Worm (Caenorhabditis elegans) whole organism, mixed stage, embryonic: ENCODE results near the gene srd-28.
"Not testable (repeated sequence)": the region's sequence is repeated elsewhere in the genome, so short reads cannot be mapped to it uniquely, and the experiment has no call there.

Source experiments
- M03D4.4 ChIP-seq: sonication (generic microtip); optimal IDR thresholded peaks from 2 replicates; lab custom pipeline; 2017; ENCODE audit warnings: mild to moderate bottlenecking, missing genetic modification characterization, missing compliant biosample characterization
- bed-3 ChIP-seq: fragments of 200-800 bp; sonication (Bioruptor generic); optimal IDR thresholded peaks from 3 replicates; lab custom pipeline; 2018; ENCODE audit warnings: mild to moderate bottlenecking, missing genetic modification characterization, moderate library complexity, missing compliant biosample characterization
- blmp-1 ChIP-seq: fragments of 150-350 bp; optimal IDR thresholded peaks from 2 replicates; lab custom pipeline; 2014; ENCODE audit warnings: missing biosample characterization, missing genetic modification characterization
- ceh-39 ChIP-seq: fragments of 150-350 bp; optimal IDR thresholded peaks from 2 replicates; lab custom pipeline; 2014; ENCODE audit warnings: missing biosample characterization, missing genetic modification characterization
- ceh-43 ChIP-seq: fragments of 200-800 bp; sonication (Bioruptor generic); optimal IDR thresholded peaks from 2 replicates; lab custom pipeline; 2018; ENCODE audit warnings: mild to moderate bottlenecking, missing genetic modification characterization, moderate library complexity, missing compliant biosample characterization
- ceh-83 ChIP-seq: fragments of 200-800 bp; sonication (Bioruptor generic); optimal IDR thresholded peaks from 2 replicates; lab custom pipeline; 2018; ENCODE audit warnings: mild to moderate bottlenecking, missing genetic modification characterization, missing compliant biosample characterization
- ces-1 ChIP-seq: fragments of 150-350 bp; optimal IDR thresholded peaks from 2 replicates; lab custom pipeline; 2014; ENCODE audit warnings: missing biosample characterization, missing genetic modification reagents, missing genetic modification characterization
- cnd-1 ChIP-seq: fragments of 200-800 bp; sonication (Bioruptor generic); optimal IDR thresholded peaks from 2 replicates; lab custom pipeline; 2018; ENCODE audit warnings: mild to moderate bottlenecking, missing genetic modification characterization, missing compliant biosample characterization
- drap-1 ChIP-seq: fragments of 200-800 bp; sonication (Bioruptor generic); optimal IDR thresholded peaks from 3 replicates; lab custom pipeline; 2018; ENCODE audit warnings: mild to moderate bottlenecking, missing genetic modification characterization, missing compliant biosample characterization
- elt-1 ChIP-seq: sonication (generic microtip); optimal IDR thresholded peaks from 2 replicates; lab custom pipeline; 2017; ENCODE audit warnings: missing genetic modification characterization, mild to moderate bottlenecking, missing compliant biosample characterization, antibody characterized with exemption, moderate library complexity, borderline replicate concordance; ENCODE audit not compliant: insufficient read depth
- elt-3 ChIP-seq: fragments of 150-350 bp; optimal IDR thresholded peaks from 2 replicates; lab custom pipeline; 2014; ENCODE audit warnings: missing biosample characterization, missing genetic modification characterization
- flh-1 ChIP-seq: fragments of 200-800 bp; sonication (Bioruptor generic); optimal IDR thresholded peaks from 2 replicates; lab custom pipeline; 2018; ENCODE audit warnings: mild to moderate bottlenecking, missing genetic modification characterization, moderate library complexity, missing compliant biosample characterization
- hlh-1 ChIP-seq: fragments of 150-350 bp; optimal IDR thresholded peaks from 2 replicates; lab custom pipeline; 2014; ENCODE audit warnings: missing biosample characterization, missing genetic modification reagents, missing genetic modification characterization
- lin-13 ChIP-seq: fragments of 150-350 bp; optimal IDR thresholded peaks from 2 replicates; lab custom pipeline; 2014; ENCODE audit warnings: missing biosample characterization, missing genetic modification characterization
- mep-1 ChIP-seq: fragments of 150-350 bp; optimal IDR thresholded peaks from 2 replicates; lab custom pipeline; 2017; ENCODE audit warnings: missing biosample characterization, missing genetic modification reagents, missing genetic modification characterization, inconsistent platforms
- nhr-12 ChIP-seq: fragments of 150-350 bp; optimal IDR thresholded peaks from 2 replicates; lab custom pipeline; 2014; ENCODE audit warnings: missing biosample characterization, missing genetic modification characterization
- nhr-237 ChIP-seq: fragments of 150-350 bp; optimal IDR thresholded peaks from 2 replicates; lab custom pipeline; 2014; ENCODE audit warnings: missing biosample characterization, missing genetic modification characterization
- nhr-28 ChIP-seq: fragments of 150-350 bp; optimal IDR thresholded peaks from 2 replicates; lab custom pipeline; 2014; ENCODE audit warnings: missing biosample characterization, missing genetic modification characterization
- nhr-76 ChIP-seq: sonication (generic microtip); optimal IDR thresholded peaks from 2 replicates; lab custom pipeline; 2017; ENCODE audit warnings: missing biosample characterization, missing genetic modification characterization
- pha-4 ChIP-seq: fragments of 150-350 bp; optimal IDR thresholded peaks from 2 replicates; lab custom pipeline; 2018; ENCODE audit warnings: missing biosample characterization, missing genetic modification reagents, missing genetic modification characterization
- sem-2 ChIP-seq: fragments of 200-800 bp; sonication (Bioruptor generic); optimal IDR thresholded peaks from 2 replicates; lab custom pipeline; 2018; ENCODE audit warnings: mild to moderate bottlenecking, missing genetic modification characterization, missing compliant biosample characterization
- snpc-4 ChIP-seq: fragments of 150-350 bp; optimal IDR thresholded peaks from 2 replicates; lab custom pipeline; 2014; ENCODE audit warnings: missing biosample characterization, missing genetic modification characterization
- sptf-1 ChIP-seq: sonication (generic microtip); optimal IDR thresholded peaks from 2 replicates; lab custom pipeline; 2017; ENCODE audit warnings: mild to moderate bottlenecking, missing genetic modification characterization, moderate library complexity, missing compliant biosample characterization
- unc-120 ChIP-seq: sonication (generic microtip); optimal IDR thresholded peaks from 2 replicates; lab custom pipeline; 2017; ENCODE audit warnings: missing genetic modification characterization, missing compliant biosample characterization; ENCODE audit not compliant: poor library complexity, severe bottlenecking
- unc-39 ChIP-seq: fragments of 150-350 bp; optimal IDR thresholded peaks from 2 replicates; lab custom pipeline; 2014; ENCODE audit warnings: missing biosample characterization, missing genetic modification characterization
- unc-62 ChIP-seq: fragments of 150-350 bp; optimal IDR thresholded peaks from 2 replicates; lab custom pipeline; 2014; ENCODE audit warnings: missing biosample characterization, missing genetic modification reagents, missing genetic modification characterization

Gene srd-28

DNA sequence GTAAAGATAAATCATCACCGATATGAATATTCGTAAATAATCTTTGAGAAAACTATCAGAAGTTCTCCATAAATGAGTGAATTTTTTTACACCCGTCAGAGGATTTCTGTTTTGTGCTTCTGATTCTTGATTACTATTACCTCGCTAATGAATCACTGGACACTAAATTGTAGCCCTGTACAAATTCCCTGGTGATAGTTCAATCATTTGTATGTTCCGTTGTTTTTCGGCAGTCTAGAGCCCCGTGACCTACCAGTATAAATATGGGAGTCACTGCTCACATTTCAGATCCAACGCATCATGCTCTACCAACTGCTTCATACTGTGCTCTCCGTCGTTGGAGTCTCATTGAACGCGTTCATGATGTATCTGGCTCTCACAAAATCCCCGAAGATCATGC, at the start of gene srd-28:
srd-28 (plus strand) TSS at position 301 of the 400 bp plus-strand sequence.
- not testable (repeated sequence) for TF ChIP-seq sem-2 (GFP tag; lab: Kevin White, UChicago); ceh-83; ceh-39 (tag; lab: Kevin White, UChicago)
- TF ChIP-seq, all 35 proteins: peak for 0; not testable (repeated sequence) for 35

DNA sequence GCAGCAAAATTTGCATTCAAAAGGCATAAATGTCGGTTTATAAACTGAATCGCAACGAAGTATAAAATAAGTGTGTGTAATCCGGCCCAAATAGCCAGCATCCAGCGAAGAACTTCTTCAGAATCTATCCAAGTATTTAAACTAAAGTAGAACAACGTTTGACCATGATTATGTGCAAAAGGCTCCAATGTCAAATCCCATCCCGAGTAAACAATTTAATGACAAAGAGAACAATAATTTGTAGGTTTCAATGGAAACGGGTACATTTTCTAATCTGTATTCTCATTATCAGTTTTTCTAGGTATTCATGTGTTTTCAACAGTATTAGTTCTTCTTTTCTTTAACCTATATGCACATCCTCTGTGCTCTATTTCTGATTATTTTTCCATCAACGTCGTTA, 42.7 kb upstream of the srd-28 start, which contains the start of gene C41G6.12:
C41G6.12 (minus strand) TSS at position 101 of the 400 bp plus-strand sequence.
- TF ChIP-seq sptf-1, blmp-1, M03D4.4 (tag; lab: Kevin White, UChicago): not testable (repeated sequence)
- TF ChIP-seq, all 35 proteins: peak for 0; not testable (repeated sequence) for 35

DNA sequence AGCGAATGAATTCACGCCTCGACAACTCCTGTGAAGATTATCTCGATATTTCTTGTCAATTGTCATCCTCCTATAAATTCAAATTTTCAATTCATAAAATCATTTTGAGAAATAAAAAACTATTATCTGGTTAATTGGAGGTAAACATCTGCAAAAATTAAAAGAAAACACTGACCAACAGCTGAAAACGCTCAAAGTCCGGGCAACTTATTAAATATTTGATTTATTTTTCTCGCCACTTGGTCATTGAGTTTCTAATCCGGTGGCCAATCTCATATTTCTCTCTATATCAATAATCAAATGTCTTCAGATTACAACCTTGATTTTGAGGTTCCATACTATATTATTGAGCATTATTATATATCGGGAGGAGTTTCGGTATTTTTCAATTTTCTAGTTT, 38.5 kb upstream of the srd-28 start, which contains the start of gene sri-24:
sri-24 (plus strand) TSS at position 301 of the 400 bp plus-strand sequence.
- TF ChIP-seq unc-62 (GFP tag; lab: Kevin White, UChicago); blmp-1 (tag; lab: Kevin White, UChicago); unc-39 (tag; lab: Kevin White, UChicago): not testable (repeated sequence)

DNA sequence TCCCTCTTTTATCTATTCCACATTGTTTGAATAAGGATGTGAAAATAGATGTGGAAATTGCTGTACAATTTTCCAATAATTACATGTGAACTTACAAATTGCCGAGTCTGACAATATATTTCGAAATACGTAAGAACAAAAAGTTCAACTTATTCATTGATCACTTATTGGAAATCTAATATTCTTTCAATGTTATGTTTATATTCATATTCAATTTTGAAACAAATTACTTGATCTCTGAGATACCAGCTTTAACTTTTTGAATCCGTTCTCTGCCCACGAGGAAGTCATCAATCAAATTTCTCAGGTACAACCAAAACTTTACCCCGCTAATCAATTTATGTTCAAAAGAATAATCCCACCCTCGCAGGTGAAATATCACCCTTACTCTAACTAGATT, 35.2 kb upstream of the srd-28 start, which contains the start of gene sri-26:
sri-26 (plus strand) TSS at position 301 of the 400 bp plus-strand sequence.
- TF ChIP-seq mep-1 (tag; lab: Kevin White, UChicago); pha-4 (tag; lab: Kevin White, UChicago); sem-2 (GFP tag; lab: Kevin White, UChicago): not testable (repeated sequence)
- TF ChIP-seq, all 35 proteins: peak for 0; not testable (repeated sequence) for 35

DNA sequence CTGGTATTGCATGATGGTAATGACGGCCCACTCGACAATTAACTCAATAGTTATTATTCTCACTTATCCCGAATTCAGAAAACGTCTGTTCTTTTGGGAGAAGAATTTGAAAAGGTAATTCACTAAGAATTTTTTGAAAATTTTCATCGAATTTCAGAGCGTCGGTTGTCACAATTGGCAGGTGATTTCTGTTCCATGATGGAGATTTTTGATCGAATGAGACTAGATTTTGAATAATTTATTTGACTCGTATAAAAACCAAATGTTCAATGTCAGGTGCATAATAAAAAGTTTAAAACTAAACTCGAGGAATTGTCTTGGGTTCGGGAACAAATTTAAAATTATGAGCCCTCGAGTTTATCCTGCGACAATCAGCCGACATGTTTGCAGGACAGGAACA, 33.7 kb upstream of the srd-28 start, which contains the start of gene sri-25:
sri-25 (plus strand) TSS at position 301 of the 400 bp plus-strand sequence.
- no peak for TF ChIP-seq ces-1 (GFP tag; lab: Kevin White, UChicago)
- TF ChIP-seq, all 35 proteins: peak for 0

DNA sequence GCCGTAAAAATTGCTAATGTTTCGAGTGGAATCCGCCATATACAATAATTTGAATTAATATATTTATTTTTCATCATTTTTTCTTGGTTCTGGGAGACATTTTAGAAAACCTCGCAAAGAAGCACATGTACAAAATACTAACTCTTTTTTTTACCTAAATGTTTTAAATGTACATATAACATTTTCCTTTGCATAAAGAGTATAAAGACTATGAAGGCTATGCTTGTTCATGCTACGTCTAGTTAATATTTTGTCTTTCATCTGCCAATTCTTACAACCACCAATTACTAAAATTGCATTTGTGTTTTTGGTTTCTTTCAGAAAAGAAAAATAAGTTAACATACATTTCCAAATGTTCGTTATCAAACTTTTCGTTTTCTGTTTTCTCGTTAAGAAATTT, 29.1 kb upstream of the srd-28 start, which contains the start of gene irld-25:
irld-25 (plus strand) TSS at position 301 of the 400 bp plus-strand sequence.
- TF ChIP-seq ceh-43 (GFP tag; lab: Kevin White, UChicago) (no peak), nhr-28 (tag; lab: Kevin White, UChicago) (no peak), ceh-83 (no peak), unc-120 (no peak), elt-1 (tag; lab: Kevin White, UChicago) (no peak), unc-39 (tag; lab: Kevin White, UChicago) (no peak), hlh-1 (tag; lab: Kevin White, UChicago) (no peak), ces-1 (GFP tag; lab: Kevin White, UChicago) (no peak), elt-3 (tag; lab: Kevin White, UChicago) (no peak), unc-62 (GFP tag; lab: Kevin White, UChicago) (no peak), sptf-1 (tag; lab: Kevin White, UChicago) (no peak), sem-2 (GFP tag; lab: Kevin White, UChicago) (no peak)
- TF ChIP-seq, all 35 proteins: peak for 0

DNA sequence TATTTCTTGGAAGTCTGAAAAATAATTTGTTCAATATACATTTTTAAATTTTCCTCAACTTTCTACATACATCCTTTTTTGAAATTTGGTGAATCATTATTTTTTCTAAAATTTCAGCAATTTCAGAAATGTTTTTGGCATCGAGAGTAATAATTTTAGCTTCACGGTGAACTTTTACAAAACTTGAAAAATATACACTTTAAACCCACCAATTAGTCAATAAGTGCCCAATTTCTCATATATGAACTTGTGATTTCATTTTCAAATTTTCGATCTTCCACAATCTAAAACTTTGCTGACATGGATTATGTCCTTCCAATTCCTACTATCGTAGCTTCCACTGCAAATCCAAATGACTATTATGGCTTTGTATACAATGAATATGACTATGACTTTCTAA, 26.7 kb upstream of the srd-28 start, which contains the start of gene srw-24:
srw-24 (plus strand) TSS at position 301 of the 400 bp plus-strand sequence.
- TF ChIP-seq flh-1 (GFP tag; lab: Kevin White, UChicago) = no peak
- TF ChIP-seq cnd-1 (tag; lab: Kevin White, UChicago) = no peak
- TF ChIP-seq sptf-1 (tag; lab: Kevin White, UChicago) = no peak
- TF ChIP-seq unc-120 = no peak
- no peak for TF ChIP-seq drap-1 (GFP tag; lab: Kevin White, UChicago)
- TF ChIP-seq blmp-1 (tag; lab: Kevin White, UChicago) = no peak
- no peak for TF ChIP-seq snpc-4 (tag; lab: Kevin White, UChicago)
- TF ChIP-seq nhr-237 (tag; lab: Kevin White, UChicago) = no peak
- TF ChIP-seq nhr-28 (tag; lab: Kevin White, UChicago) = no peak
- no peak for TF ChIP-seq hlh-1 (tag; lab: Kevin White, UChicago)
- TF ChIP-seq nhr-12 (tag; lab: Kevin White, UChicago) = no peak
- TF ChIP-seq ceh-43 (GFP tag; lab: Kevin White, UChicago) = no peak
- no peak for TF ChIP-seq nhr-76 (tag; lab: Kevin White, UChicago)
- TF ChIP-seq bed-3 (GFP tag; lab: Kevin White, UChicago) = no peak
- no peak for TF ChIP-seq elt-1 (tag; lab: Kevin White, UChicago)
- no peak for TF ChIP-seq mep-1 (tag; lab: Kevin White, UChicago)
- no peak for TF ChIP-seq lin-13 (tag; lab: Kevin White, UChicago)
- TF ChIP-seq elt-3 (tag; lab: Kevin White, UChicago) = no peak
- no peak for TF ChIP-seq M03D4.4 (tag; lab: Kevin White, UChicago)
